Worm (Caenorhabditis elegans): ENCODE data around the gene ephx-1.

DNA sequence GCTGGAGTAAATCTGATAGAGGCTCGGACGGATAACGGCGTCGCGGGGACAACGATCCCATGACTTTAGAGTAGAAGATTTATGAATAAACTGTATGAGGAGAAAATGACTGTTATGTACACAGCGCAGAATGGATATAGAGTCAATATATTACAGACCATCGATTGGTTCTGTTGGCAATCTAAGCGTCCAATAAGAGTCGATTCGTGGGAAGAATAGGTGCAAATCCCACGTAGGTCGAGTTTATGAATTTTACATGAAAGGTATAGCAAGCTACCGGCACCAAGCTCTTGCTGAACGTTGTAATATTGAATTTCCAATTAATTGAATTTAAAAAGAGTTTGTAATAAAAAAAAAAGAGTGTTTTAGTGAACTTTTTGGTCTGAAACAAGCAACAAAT lies 59.3 kb downstream of the ephx-1 start, which contains the start of gene fbxb-118:
- TF ChIP-seq nhr-232 (tag; optimal IDR thresholded peaks at IDR 0.05) = no peak
- TF ChIP-seq pha-4 (tag; optimal IDR thresholded peaks at IDR 0.05) = no peak
- no peak for TF ChIP-seq elt-4 (tag; optimal IDR thresholded peaks at IDR 0.05)
- no peak for TF ChIP-seq eyg-1 (tag; optimal IDR thresholded peaks at IDR 0.05)
- no peak for TF ChIP-seq C08G9.2 (tag; optimal IDR thresholded peaks at IDR 0.05)
- no peak for TF ChIP-seq fax-1 (tag; optimal IDR thresholded peaks at IDR 0.05)
- no peak for TF ChIP-seq tbx-2 (tag; optimal IDR thresholded peaks at IDR 0.05)
- TF ChIP-seq ztf-16 (tag; optimal IDR thresholded peaks at IDR 0.05) = no peak
- TF ChIP-seq ama-1 (optimal IDR thresholded peaks at IDR 0.05) = no peak
- TF ChIP-seq fkh-10 (GFP tag; optimal IDR thresholded peaks at IDR 0.05) = no peak
- no peak for TF ChIP-seq nfya-1 (tag; optimal IDR thresholded peaks at IDR 0.05)
- no peak for TF ChIP-seq ceh-18 (tag; optimal IDR thresholded peaks at IDR 0.05)

Measured in whole organism, late embryonic.